Worm (Caenorhabditis elegans): Measurements from ENCODE around the gene srh-247.
"Not testable (repeated sequence)": the region's sequence is repeated elsewhere in the genome, so short reads cannot be mapped to it uniquely, and the experiment has no call there.

srh-247 gene

DNA sequence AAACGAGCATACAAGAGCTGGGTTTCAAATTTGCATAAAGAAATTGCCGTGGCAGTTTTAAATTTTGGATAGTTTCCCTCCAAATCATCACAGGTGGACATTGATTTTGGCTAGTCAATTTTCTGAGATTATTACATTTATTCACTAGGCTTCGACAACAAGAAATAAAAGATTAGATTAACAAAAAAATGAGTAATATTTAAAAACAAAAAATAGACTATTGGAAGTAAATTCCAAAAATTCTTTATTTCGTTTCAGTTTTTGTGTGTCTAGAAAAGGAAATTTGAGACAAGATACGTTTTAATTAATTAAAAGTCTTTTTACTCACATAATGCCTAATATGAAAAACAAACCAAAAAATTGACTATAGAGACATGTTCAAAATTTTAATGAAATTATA lies 24.2 kb upstream of the srh-247 start, which contains the start of gene srw-142:
TSS of gene srw-142 (minus strand) at position 101 of the 400 bp plus-strand sequence.
- no peak for TF ChIP-seq nhr-77 (tag; optimal IDR thresholded peaks at IDR 0.05)
- TF ChIP-seq unc-55 (GFP tag; optimal IDR thresholded peaks at IDR 0.05) = no peak
- TF ChIP-seq gmeb-1 (tag; optimal IDR thresholded peaks at IDR 0.05) = no peak
- no peak for TF ChIP-seq skn-1 (tag; optimal IDR thresholded peaks at IDR 0.05)
- TF ChIP-seq nhr-25 (tag; optimal IDR thresholded peaks at IDR 0.05) = no peak
- TF ChIP-seq ztf-4 (tag; optimal IDR thresholded peaks at IDR 0.05) = no peak
- TF ChIP-seq snpc-4 (tag; optimal IDR thresholded peaks at IDR 0.05) = no peak
- TF ChIP-seq sem-4 (tag; optimal IDR thresholded peaks at IDR 0.05) = no peak
- no peak for TF ChIP-seq elt-3 (tag; optimal IDR thresholded peaks at IDR 0.05)
- TF ChIP-seq alr-1 (tag; optimal IDR thresholded peaks at IDR 0.05) = no peak
- no peak for TF ChIP-seq C34F6.9 (tag; optimal IDR thresholded peaks at IDR 0.05)
- no peak for TF ChIP-seq lin-13 (GFP tag; optimal IDR thresholded peaks at IDR 0.05)
- TF ChIP-seq nhr-6 (tag; optimal IDR thresholded peaks at IDR 0.05) = no peak
- TF ChIP-seq zag-1 (tag; optimal IDR thresholded peaks at IDR 0.05) = no peak
- TF ChIP-seq nhr-129 (tag; optimal IDR thresholded peaks at IDR 0.05) = no peak
- no peak for TF ChIP-seq lin-39 (tag; optimal IDR thresholded peaks at IDR 0.05)

DNA sequence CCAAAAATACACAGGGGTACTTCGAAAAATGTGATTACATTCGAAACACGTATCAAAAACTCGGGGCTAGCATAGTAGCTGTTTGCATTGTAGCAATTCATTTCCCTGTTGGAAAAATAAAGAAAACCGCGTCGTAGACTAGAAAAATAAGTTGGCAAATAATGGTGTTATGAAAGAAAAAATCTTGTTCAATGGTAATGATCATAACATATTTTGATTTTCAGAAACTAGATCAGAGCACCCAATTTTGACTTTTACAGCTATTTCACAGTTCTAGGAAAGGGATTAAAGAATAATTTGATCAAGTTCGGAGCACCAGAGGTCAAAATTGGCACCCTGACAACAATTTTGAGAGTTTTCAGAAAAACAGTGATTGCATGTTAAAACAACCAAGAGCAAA lies 21.4 kb upstream of the srh-247 start, which contains the start of gene srh-248:
TSS of gene srh-248 (minus strand) at position 101 of the 400 bp plus-strand sequence.
- not testable (repeated sequence) for TF ChIP-seq sma-9 (GFP tag; optimal IDR thresholded peaks at IDR 0.05); sma-9 (tag; optimal IDR thresholded peaks at IDR 0.05); crh-2 (tag; optimal IDR thresholded peaks at IDR 0.05); snpc-4 (tag; optimal IDR thresholded peaks at IDR 0.05)

DNA sequence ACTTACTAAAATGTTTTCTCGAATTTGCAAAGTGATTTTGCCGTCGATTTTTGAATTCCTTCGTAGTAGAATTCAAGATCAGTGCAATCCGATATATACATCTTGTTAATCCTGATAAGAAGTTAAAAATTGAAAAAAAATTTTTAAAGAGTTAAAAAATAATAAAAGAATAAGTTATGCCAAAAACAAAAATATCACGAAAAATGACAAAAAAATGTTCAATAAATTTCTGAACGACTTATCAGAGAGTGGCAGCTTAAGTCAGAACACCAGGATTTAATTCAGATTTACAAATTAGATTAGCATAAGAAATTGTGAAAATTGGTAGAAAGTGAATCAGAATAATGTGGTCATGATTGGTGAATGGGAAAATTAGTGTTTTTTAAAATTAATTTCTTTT lies 18.1 kb upstream of the srh-247 start, which contains the start of gene srw-122:
TSS of gene srw-122 (minus strand) at position 101 of the 400 bp plus-strand sequence.
- TF ChIP-seq elt-1, lin-39, unc-39 (tag; optimal IDR thresholded peaks at IDR 0.05): not testable (repeated sequence)

DNA sequence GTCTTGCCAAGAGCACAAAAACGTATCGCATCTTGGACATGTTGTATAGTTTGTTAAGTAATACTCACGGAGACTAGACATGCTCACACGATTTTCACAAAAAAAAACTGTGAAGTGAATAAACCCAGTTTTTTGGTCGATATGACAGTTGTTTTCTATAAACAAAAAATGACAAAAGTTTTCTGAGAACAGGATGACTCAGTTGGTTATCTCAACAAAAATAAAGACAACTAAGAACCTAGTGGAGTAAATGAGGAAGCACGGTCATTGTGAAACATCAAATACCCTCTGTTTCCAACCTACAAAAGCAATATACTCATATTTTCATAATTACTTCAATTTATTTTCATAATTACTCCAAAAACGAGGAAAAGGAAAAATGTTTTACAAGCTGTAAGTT lies 11.6 kb upstream of the srh-247 start, which contains the start of gene srh-87:
TSS of gene srh-87 (minus strand) at position 101 of the 400 bp plus-strand sequence.
- TF ChIP-seq C34F6.9 (tag; optimal IDR thresholded peaks at IDR 0.05) (no peak), alr-1 (tag; optimal IDR thresholded peaks at IDR 0.05) (no peak), ceh-82 (tag; optimal IDR thresholded peaks at IDR 0.05) (no peak), elt-3 (tag; optimal IDR thresholded peaks at IDR 0.05) (no peak), snpc-4 (tag; optimal IDR thresholded peaks at IDR 0.05) (no peak), crh-2 (tag; optimal IDR thresholded peaks at IDR 0.05) (no peak)

DNA sequence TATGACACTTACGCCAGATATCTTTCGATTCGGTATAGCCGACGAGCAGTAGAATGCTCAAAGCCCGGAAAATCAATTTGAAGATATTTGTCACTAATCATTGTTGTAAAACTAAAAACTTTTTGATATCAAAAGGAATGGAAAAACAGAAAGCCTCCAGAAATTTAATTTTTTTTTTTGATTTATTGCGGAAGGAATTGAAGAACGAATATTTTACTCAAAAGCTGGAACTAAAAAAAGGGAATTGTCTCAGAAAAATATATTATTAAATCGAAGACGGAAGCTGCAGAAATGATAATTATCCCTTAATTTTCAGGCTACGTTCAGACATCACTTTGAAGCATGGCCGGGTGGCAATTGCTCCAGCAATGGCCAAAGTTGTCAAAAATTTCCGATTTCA lies 9.9 kb upstream of the srh-247 start, which contains the start of gene srw-137:
TSS of gene srw-137 (minus strand) at position 101 of the 400 bp plus-strand sequence.
- TF ChIP-seq unc-55 (GFP tag; optimal IDR thresholded peaks at IDR 0.05) (no peak), zag-1 (tag; optimal IDR thresholded peaks at IDR 0.05) (no peak), C34F6.9 (tag; optimal IDR thresholded peaks at IDR 0.05) (no peak), nhr-25 (tag; optimal IDR thresholded peaks at IDR 0.05) (no peak), skn-1 (tag; optimal IDR thresholded peaks at IDR 0.05) (no peak), elt-3 (tag; optimal IDR thresholded peaks at IDR 0.05) (no peak), sma-3 (GFP tag; optimal IDR thresholded peaks at IDR 0.05) (no peak)

DNA sequence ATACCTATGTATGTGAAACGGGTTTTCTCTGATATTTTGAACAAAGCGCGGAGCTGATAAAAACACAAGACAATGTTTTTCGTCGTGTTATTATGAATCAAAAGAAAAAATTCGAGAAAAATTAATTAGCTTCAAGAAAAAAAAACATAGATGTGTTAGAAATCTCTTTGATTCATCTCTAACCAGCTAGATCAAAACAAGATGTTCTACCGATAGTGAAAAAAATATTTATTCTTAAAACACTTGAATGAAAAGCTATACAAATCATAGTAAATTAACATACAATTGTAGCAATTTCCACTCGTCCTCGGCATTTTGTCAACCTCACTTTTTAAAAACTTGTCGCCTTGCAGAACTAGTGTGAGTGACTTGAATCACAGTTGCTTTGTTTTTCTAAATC lies 8.3 kb upstream of the srh-247 start:
- TF ChIP-seq nhr-129 (tag; optimal IDR thresholded peaks at IDR 0.05) = no peak
- TF ChIP-seq sma-3 (GFP tag; optimal IDR thresholded peaks at IDR 0.05) = no peak
- TF ChIP-seq sma-9 (GFP tag; optimal IDR thresholded peaks at IDR 0.05) = no peak
- no peak for TF ChIP-seq sma-9 (tag; optimal IDR thresholded peaks at IDR 0.05)
- no peak for TF ChIP-seq fos-1 (tag; optimal IDR thresholded peaks at IDR 0.05)
- no peak for TF ChIP-seq nhr-10 (tag; optimal IDR thresholded peaks at IDR 0.05)
- no peak for TF ChIP-seq mbf-1 (tag; optimal IDR thresholded peaks at IDR 0.05)

DNA sequence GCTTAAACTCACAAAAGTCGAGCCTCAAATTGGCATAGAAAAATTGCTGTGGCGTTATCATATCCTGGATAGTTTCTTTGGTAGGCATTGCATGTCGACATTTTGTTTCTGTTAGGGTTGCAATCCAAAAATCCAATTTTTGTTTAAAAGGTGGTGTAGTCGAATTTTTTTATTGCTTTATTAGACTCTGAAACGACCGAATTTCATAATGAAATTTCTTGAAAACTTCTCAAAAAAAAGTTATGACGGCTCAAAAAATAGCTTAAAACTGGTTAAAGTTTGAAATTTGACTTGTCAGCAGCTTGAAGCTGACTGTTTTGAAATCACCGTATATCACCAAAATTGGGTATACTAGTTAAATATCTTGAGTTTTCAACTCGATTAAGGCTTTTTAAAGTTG lies 7.4 kb upstream of the srh-247 start, which contains the start of gene srw-143:
TSS of gene srw-143 (minus strand) at position 101 of the 400 bp plus-strand sequence.
- TF ChIP-seq sma-9 (GFP tag; optimal IDR thresholded peaks at IDR 0.05) (no peak), sma-9 (tag; optimal IDR thresholded peaks at IDR 0.05) (no peak), nhr-237 (tag; optimal IDR thresholded peaks at IDR 0.05) (no peak), elt-3 (tag; optimal IDR thresholded peaks at IDR 0.05) (no peak), ztf-11 (tag; optimal IDR thresholded peaks at IDR 0.05) (no peak), lin-13 (GFP tag; optimal IDR thresholded peaks at IDR 0.05) (no peak), unc-55 (GFP tag; optimal IDR thresholded peaks at IDR 0.05) (no peak), sem-4 (tag; optimal IDR thresholded peaks at IDR 0.05) (no peak), crh-2 (tag; optimal IDR thresholded peaks at IDR 0.05) (no peak), nhr-11 (tag; optimal IDR thresholded peaks at IDR 0.05) (no peak), mab-5 (tag; optimal IDR thresholded peaks at IDR 0.05) (no peak), R02D3.7 (tag; optimal IDR thresholded peaks at IDR 0.05) (no peak), nhr-129 (tag; optimal IDR thresholded peaks at IDR 0.05) (no peak), nhr-6 (tag; optimal IDR thresholded peaks at IDR 0.05) (no peak), nhr-21 (tag; optimal IDR thresholded peaks at IDR 0.05) (no peak), mdl-1 (tag; optimal IDR thresholded peaks at IDR 0.05) (no peak), fos-1 (tag; optimal IDR thresholded peaks at IDR 0.05) (no peak), peb-1 (tag; optimal IDR thresholded peaks at IDR 0.05) (no peak), nhr-12 (tag; optimal IDR thresholded peaks at IDR 0.05) (no peak), lsy-2 (tag; optimal IDR thresholded peaks at IDR 0.05) (no peak), nhr-10 (tag; optimal IDR thresholded peaks at IDR 0.05) (no peak)
